Worm (Caenorhabditis elegans) whole organism, early embryonic: ENCODE data around the gene dhs-28.

Experiments used
- B0310.2 ChIP-seq: sonication (generic microtip); optimal IDR thresholded peaks from 2 replicates; lab custom pipeline; 2016; ENCODE audit warnings: mild to moderate bottlenecking, missing genetic modification characterization, missing compliant biosample characterization
- F13C5.2 ChIP-seq: sonication (generic microtip); optimal IDR thresholded peaks from 2 replicates; lab custom pipeline; 2017; ENCODE audit warnings: mild to moderate bottlenecking, missing genetic modification characterization, inconsistent platforms, missing compliant biosample characterization
- aly-1 ChIP-seq: sonication (generic microtip); optimal IDR thresholded peaks from 2 replicates; lab custom pipeline; 2016; ENCODE audit warnings: missing genetic modification characterization, missing compliant biosample characterization
- ama-1 ChIP-seq: fragments of 150-350 bp; optimal IDR thresholded peaks from 2 replicates; lab custom pipeline; 2014
- ceh-13 ChIP-seq: fragments of 200-800 bp; sonication (Bioruptor generic); optimal IDR thresholded peaks from 2 replicates; lab custom pipeline; 2018; ENCODE audit warnings: mild to moderate bottlenecking, missing genetic modification characterization, missing compliant biosample characterization
- ceh-36 ChIP-seq: sonication (generic microtip); optimal IDR thresholded peaks from 2 replicates; lab custom pipeline; 2016; ENCODE audit warnings: missing genetic modification characterization, inconsistent platforms, missing compliant biosample characterization
- ets-7 ChIP-seq: sonication (generic microtip); optimal IDR thresholded peaks from 2 replicates; lab custom pipeline; 2016; ENCODE audit warnings: missing genotype, missing genetic modification characterization, missing compliant biosample characterization
- flt-1 ChIP-seq: fragments of 200-800 bp; sonication (Bioruptor generic); IDR thresholded peaks from 2 replicates; pipeline ENCODE4 v1.3.6; 2022; ENCODE audit warnings: missing genetic modification characterization, missing compliant biosample characterization
- hmbx-1 ChIP-seq: sonication (generic microtip); optimal IDR thresholded peaks from 2 replicates; lab custom pipeline; 2016; ENCODE audit warnings: mild to moderate bottlenecking, missing genetic modification characterization, missing compliant biosample characterization
- hmg-4 ChIP-seq: fragments of 200-800 bp; sonication (Bioruptor generic); optimal IDR thresholded peaks from 2 replicates; lab custom pipeline; 2018; ENCODE audit warnings: mild to moderate bottlenecking, missing genetic modification characterization, missing compliant biosample characterization
- hnd-1 ChIP-seq: sonication (generic microtip); optimal IDR thresholded peaks from 2 replicates; lab custom pipeline; 2016; ENCODE audit warnings: missing genetic modification characterization, missing compliant biosample characterization
- pes-1 ChIP-seq: fragments of 200-800 bp; sonication (Bioruptor generic); IDR thresholded peaks from 2 replicates; pipeline ENCODE4 v1.3.6; 2022; ENCODE audit warnings: missing genetic modification reagents, missing genetic modification characterization, missing compliant biosample characterization
- scrt-1 ChIP-seq: fragments of 200-800 bp; sonication (Bioruptor generic); IDR thresholded peaks from 2 replicates; pipeline ENCODE4 v1.3.6; 2022; ENCODE audit warnings: missing genetic modification characterization, missing compliant biosample characterization
- sea-1 ChIP-seq: fragments of 200-800 bp; sonication (Bioruptor generic); conservative IDR thresholded peaks from 2 replicates; pipeline ENCODE4 v1.3.6; 2022; ENCODE audit warnings: missing genetic modification characterization, missing compliant biosample characterization
- tbx-11 ChIP-seq: fragments of 200-800 bp; sonication (Bioruptor generic); IDR thresholded peaks from 2 replicates; pipeline ENCODE4 v1.3.6; 2022; ENCODE audit warnings: missing genetic modification characterization, missing compliant biosample characterization
- tbx-37 ChIP-seq: fragments of 200-800 bp; sonication (Bioruptor generic); conservative IDR thresholded peaks from 2 replicates; pipeline ENCODE4 v1.3.6; 2022; ENCODE audit warnings: missing genetic modification reagents, missing genetic modification characterization, missing compliant biosample characterization
- tra-4 ChIP-seq: sonication (generic microtip); optimal IDR thresholded peaks from 2 replicates; lab custom pipeline; 2017; ENCODE audit warnings: missing genetic modification characterization, missing compliant biosample characterization

The dhs-28 gene

DNA sequence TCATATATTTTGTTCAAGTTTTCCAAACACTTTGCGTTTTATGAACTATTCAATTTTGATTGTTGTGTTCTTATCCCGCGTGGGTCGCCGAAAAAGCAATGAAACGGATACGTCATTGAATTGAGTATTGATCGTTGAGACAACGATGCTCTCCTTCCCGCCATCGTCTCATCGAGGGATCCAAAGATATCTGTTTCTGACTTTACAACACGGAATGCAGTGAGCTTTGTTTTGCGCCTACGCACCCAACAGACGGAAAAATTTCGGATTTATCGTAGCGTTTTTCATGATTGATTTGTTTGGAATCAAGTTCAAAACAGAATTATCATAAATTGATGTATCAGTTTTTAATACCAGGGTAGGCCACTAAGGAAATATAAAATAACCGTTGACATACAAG is 4.3 kb downstream of the dhs-28 start:
- no peak for TF ChIP-seq ets-7
- no peak for TF ChIP-seq aly-1
- TF ChIP-seq scrt-1 (GFP tag; lab: Robert Waterston, UW): no peak
- TF ChIP-seq pes-1 (GFP tag; lab: Robert Waterston, UW): no peak
- TF ChIP-seq sea-1 (GFP tag; lab: Robert Waterston, UW): no peak
- TF ChIP-seq B0310.2 (tag; lab: Kevin White, UChicago): no peak
- TF ChIP-seq ceh-13 (GFP tag; lab: Kevin White, UChicago): no peak
- TF ChIP-seq tra-4: no peak
- TF ChIP-seq hmbx-1 (tag; lab: Kevin White, UChicago): no peak
- no peak for TF ChIP-seq ama-1
- TF ChIP-seq tbx-37: no peak
- no peak for TF ChIP-seq ceh-36
- TF ChIP-seq tbx-11 (GFP tag; lab: Robert Waterston, UW): no peak
- TF ChIP-seq flt-1: no peak
- no peak for TF ChIP-seq hnd-1 (tag; lab: Kevin White, UChicago)
- no peak for TF ChIP-seq F13C5.2 (tag; lab: Kevin White, UChicago)

ce11 chrX:6823218-6823979 is 5.2 kb downstream of the dhs-28 start, which contains the start of gene gei-15:
Gene gei-15, minus strand, starts transcription at chrX:6823268.
- TF ChIP-seq scrt-1 (GFP tag; lab: Robert Waterston, UW): no peak

DNA sequence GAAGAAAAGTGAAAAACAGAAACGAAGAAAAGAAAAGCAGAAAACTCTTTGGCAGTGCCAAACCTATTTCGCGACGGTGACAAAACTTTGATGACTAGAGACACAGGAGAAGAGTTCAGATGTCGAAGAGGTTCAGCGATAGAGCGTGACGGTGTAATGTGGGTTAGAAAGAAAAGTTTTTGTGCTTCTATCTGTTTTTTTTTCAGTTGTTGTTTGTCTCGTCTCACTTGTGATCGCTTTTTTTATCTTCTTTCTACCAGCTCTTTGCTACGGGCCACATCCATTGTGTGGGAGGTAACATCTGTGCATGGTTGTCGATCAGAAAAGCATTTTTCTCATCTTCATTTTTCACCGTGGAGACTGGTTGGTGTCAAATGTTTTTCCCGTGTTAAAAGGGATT is 7.6 kb downstream of the dhs-28 start, which contains the start of gene F41B4.1:
F41B4.1 (minus strand) TSS at position 23 of the 400 bp plus-strand sequence.
- TF ChIP-seq F13C5.2 (tag; lab: Kevin White, UChicago) (no peak), ama-1 (no peak), pes-1 (GFP tag; lab: Robert Waterston, UW) (no peak), aly-1 (no peak), ceh-13 (GFP tag; lab: Kevin White, UChicago) (no peak), hmg-4 (GFP tag; lab: Kevin White, UChicago) (no peak), sea-1 (GFP tag; lab: Robert Waterston, UW) (no peak), tbx-11 (GFP tag; lab: Robert Waterston, UW) (no peak), scrt-1 (GFP tag; lab: Robert Waterston, UW) (no peak), hmbx-1 (tag; lab: Kevin White, UChicago) (no peak), tbx-37 (no peak), ets-7 (no peak), flt-1 (no peak), tra-4 (no peak), B0310.2 (tag; lab: Kevin White, UChicago) (no peak), ceh-36 (no peak), hnd-1 (tag; lab: Kevin White, UChicago) (no peak)

ce11 chrX:6835166-6835565 is 16.9 kb downstream of the dhs-28 start, which contains the start of gene F41B4.2:
Gene F41B4.2, minus strand, starts transcription at chrX:6835266.
- TF ChIP-seq B0310.2 (tag; lab: Kevin White, UChicago): no peak
- no peak for TF ChIP-seq hmbx-1 (tag; lab: Kevin White, UChicago)
- TF ChIP-seq tbx-11 (GFP tag; lab: Robert Waterston, UW): no peak
- no peak for TF ChIP-seq tbx-37
- no peak for TF ChIP-seq hnd-1 (tag; lab: Kevin White, UChicago)
- TF ChIP-seq flt-1: no peak
- TF ChIP-seq tra-4: no peak
- no peak for TF ChIP-seq scrt-1 (GFP tag; lab: Robert Waterston, UW)
- no peak for TF ChIP-seq pes-1 (GFP tag; lab: Robert Waterston, UW)
- no peak for TF ChIP-seq ama-1
- no peak for TF ChIP-seq ets-7
- no peak for TF ChIP-seq ceh-13 (GFP tag; lab: Kevin White, UChicago)
- TF ChIP-seq sea-1 (GFP tag; lab: Robert Waterston, UW): no peak
- TF ChIP-seq ceh-36: no peak

DNA sequence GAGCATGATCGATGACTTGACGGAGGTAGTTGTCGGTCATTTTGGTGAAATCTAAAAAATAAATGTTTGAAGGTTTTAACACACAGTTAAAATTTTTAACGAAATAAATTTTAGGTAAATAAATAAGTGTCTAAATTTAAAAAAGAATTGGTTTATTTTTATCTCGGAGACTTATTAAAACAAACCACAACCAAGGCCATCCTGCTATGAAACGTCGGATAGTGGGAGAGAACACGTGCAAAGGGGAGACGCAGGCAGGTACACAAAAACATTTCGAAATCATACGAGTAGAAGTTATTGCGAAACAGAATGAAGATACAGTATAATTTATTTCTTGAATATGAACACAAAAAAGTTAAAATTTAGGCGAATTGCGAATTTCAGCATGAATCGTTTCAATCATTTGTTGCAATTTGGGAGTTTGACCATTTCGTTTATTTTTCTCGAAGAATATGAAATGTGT is 17.9 kb downstream of the dhs-28 start, which contains the start of gene F41B4.3:
F41B4.3 (minus strand) TSS at position 51 of the 463 bp plus-strand sequence.
- TF ChIP-seq tbx-11 (GFP tag; lab: Robert Waterston, UW) (no peak), F13C5.2 (tag; lab: Kevin White, UChicago) (no peak), ama-1 (no peak), ceh-13 (GFP tag; lab: Kevin White, UChicago) (no peak), tra-4 (no peak), hmbx-1 (tag; lab: Kevin White, UChicago) (no peak)

DNA sequence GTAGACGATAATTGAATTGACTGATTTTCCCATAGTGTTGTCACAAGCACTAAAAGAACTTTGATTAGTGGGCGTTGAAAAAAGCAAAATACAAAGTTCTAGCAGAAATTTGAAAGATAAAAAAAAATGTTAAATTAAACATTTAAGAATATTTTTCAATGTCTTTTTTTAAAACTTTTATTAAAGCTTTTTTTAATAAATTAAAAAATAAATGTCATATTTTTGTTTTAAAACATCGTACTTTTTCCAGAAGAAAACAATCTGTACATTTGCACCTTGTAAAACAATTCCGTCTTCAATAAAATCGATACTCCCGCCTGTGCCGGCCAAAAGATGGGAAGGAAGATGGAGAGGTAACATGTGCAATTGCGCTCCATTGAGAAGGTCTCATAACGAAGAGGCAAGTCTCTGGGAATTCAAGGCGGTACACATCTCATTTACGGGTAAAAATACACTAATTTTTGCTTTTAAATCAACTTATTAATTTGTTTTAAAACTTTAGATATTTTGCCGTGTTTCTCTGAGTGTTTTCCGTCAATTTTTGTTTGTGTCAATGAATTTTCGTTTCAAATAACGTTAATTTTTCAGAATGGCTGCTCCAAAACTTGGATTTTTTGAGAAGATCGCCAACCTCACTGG is 22.6 kb downstream of the dhs-28 start, which contains the start of the genes glr-6 and asg-2:
glr-6 (minus strand) TSS at position 51 of the 639 bp plus-strand sequence.
asg-2 (plus strand) TSS at position 589 of the 639 bp plus-strand sequence.
- TF ChIP-seq F13C5.2 (tag; lab: Kevin White, UChicago) (peak; percentile 42), pes-1 (GFP tag; lab: Robert Waterston, UW) (no peak), tbx-11 (GFP tag; lab: Robert Waterston, UW) (no peak)

DNA sequence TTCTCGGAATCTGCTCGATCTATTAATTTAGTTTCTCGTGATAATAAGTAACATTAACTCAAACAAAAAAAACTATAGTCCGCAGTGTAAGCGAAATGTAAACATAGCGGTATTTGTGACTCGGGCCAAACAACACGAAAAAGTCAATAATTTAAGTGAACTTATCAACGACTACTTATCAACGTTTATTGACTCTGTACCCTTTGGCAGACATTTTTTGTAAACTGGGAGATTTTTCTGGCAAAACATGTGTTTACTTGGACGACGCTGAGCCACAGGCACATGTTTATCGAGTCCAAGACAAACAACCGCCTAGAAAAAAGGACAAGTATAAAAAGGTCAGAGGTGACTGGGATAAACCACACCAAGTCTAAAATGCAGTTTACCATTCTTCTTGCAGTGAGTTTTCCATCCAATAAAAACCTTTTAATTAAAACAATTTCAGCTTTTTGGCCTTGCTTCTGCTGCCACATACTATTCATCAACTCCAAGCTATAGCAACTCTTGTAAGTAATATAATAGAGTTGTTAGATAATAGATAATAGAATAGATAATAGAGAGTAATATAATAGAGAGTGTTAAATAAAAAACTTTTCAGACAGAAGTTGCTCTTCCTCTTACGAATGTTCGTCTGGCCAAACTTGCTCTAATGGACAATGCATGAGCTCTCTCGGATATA is 26.3 kb downstream of the dhs-28 start, which contains the start of gene C53B7.3:
C53B7.3 (plus strand) TSS at position 362 of the 679 bp plus-strand sequence.
- no peak for TF ChIP-seq ceh-13 (GFP tag; lab: Kevin White, UChicago)
